Worm (Caenorhabditis elegans) whole organism, late embryonic: ENCODE data around the gene T08B1.4.

Source experiments
- C08G9.2 ChIP-seq: sonication (generic microtip); optimal IDR thresholded peaks from 2 replicates; lab custom pipeline; 2016; ENCODE audit warnings: mild to moderate bottlenecking, missing genetic modification characterization, moderate library complexity, missing compliant biosample characterization
- C38D4.7 ChIP-seq: fragments of 200-800 bp; sonication (Bioruptor generic); optimal IDR thresholded peaks from 2 replicates; lab custom pipeline; 2018; ENCODE audit warnings: mild to moderate bottlenecking, missing genetic modification characterization, moderate library complexity, missing compliant biosample characterization
- F13H6.1 ChIP-seq: sonication (generic microtip); optimal IDR thresholded peaks from 2 replicates; lab custom pipeline; 2016; ENCODE audit warnings: missing genetic modification characterization, missing compliant biosample characterization
- K02D7.2 ChIP-seq: sonication (generic microtip); optimal IDR thresholded peaks from 2 replicates; lab custom pipeline; 2017; ENCODE audit warnings: mild to moderate bottlenecking, missing genetic modification characterization, missing compliant biosample characterization
- K09A11.1 ChIP-seq: sonication (generic microtip); optimal IDR thresholded peaks from 2 replicates; lab custom pipeline; 2017; ENCODE audit warnings: antibody characterized with exemption, mild to moderate bottlenecking, missing genetic modification characterization, missing compliant biosample characterization; ENCODE audit not compliant: insufficient read depth
- T23F11.4 ChIP-seq: fragments of 200-800 bp; sonication (Bioruptor generic); optimal IDR thresholded peaks from 2 replicates; lab custom pipeline; 2018; ENCODE audit warnings: mild to moderate bottlenecking, missing genetic modification characterization, missing compliant biosample characterization
- Y22D7AL.16 ChIP-seq: sonication (generic microtip); optimal IDR thresholded peaks from 2 replicates; lab custom pipeline; 2016; ENCODE audit warnings: missing genetic modification characterization, missing compliant biosample characterization
- ahr-1 ChIP-seq: sonication (generic microtip); optimal IDR thresholded peaks from 2 replicates; lab custom pipeline; 2016; ENCODE audit warnings: missing genetic modification characterization, missing compliant biosample characterization
- ceh-2 ChIP-seq: sonication (generic microtip); optimal IDR thresholded peaks from 2 replicates; lab custom pipeline; 2016; ENCODE audit warnings: missing genotype, missing genetic modification characterization, missing compliant biosample characterization
- ceh-22 ChIP-seq: sonication (generic microtip); optimal IDR thresholded peaks from 2 replicates; lab custom pipeline; 2017; ENCODE audit warnings: missing biosample characterization, missing genetic modification characterization
- ceh-30 ChIP-seq: fragments of 150-350 bp; optimal IDR thresholded peaks from 2 replicates; lab custom pipeline; 2014; ENCODE audit warnings: missing biosample characterization, missing genetic modification characterization
- ceh-45 ChIP-seq: fragments of 200-800 bp; sonication (Bioruptor generic); IDR thresholded peaks from 2 replicates; pipeline ENCODE4 v1.3.6; 2022; ENCODE audit warnings: missing genetic modification reagents, missing genetic modification characterization, missing compliant biosample characterization
- ceh-48 ChIP-seq: sonication (generic microtip); optimal IDR thresholded peaks from 2 replicates; lab custom pipeline; 2016; ENCODE audit warnings: missing genetic modification characterization, inconsistent platforms, missing compliant biosample characterization
- ceh-9 ChIP-seq: sonication (generic microtip); optimal IDR thresholded peaks from 2 replicates; lab custom pipeline; 2016; ENCODE audit warnings: mild to moderate bottlenecking, missing genetic modification characterization, inconsistent platforms, missing compliant biosample characterization
- dmd-4 ChIP-seq: sonication (generic microtip); optimal IDR thresholded peaks from 2 replicates; lab custom pipeline; 2016; ENCODE audit warnings: borderline replicate concordance, missing genetic modification characterization, missing compliant biosample characterization
- dve-1 ChIP-seq: sonication (generic microtip); optimal IDR thresholded peaks from 2 replicates; lab custom pipeline; 2017; ENCODE audit warnings: antibody characterized with exemption, mild to moderate bottlenecking, missing genetic modification characterization, missing compliant biosample characterization
- elt-2 ChIP-seq: sonication (generic microtip); optimal IDR thresholded peaks from 2 replicates; lab custom pipeline; 2016; ENCODE audit warnings: missing genetic modification reagents, missing genetic modification characterization, missing compliant biosample characterization
- elt-4 ChIP-seq: sonication (generic microtip); optimal IDR thresholded peaks from 2 replicates; lab custom pipeline; 2016; ENCODE audit warnings: missing genetic modification characterization, missing compliant biosample characterization
- fkh-10 ChIP-seq: fragments of 150-350 bp; optimal IDR thresholded peaks from 2 replicates; lab custom pipeline; 2014; ENCODE audit warnings: missing biosample characterization, missing genetic modification reagents, missing genetic modification characterization
- fkh-6 ChIP-seq: sonication (generic microtip); optimal IDR thresholded peaks from 2 replicates; lab custom pipeline; 2016; ENCODE audit warnings: missing genetic modification characterization, missing compliant biosample characterization
- gmeb-2 ChIP-seq: sonication (generic microtip); optimal IDR thresholded peaks from 2 replicates; lab custom pipeline; 2016; ENCODE audit warnings: missing genetic modification characterization, inconsistent platforms, missing compliant biosample characterization
- hlh-15 ChIP-seq: sonication (generic microtip); optimal IDR thresholded peaks from 2 replicates; lab custom pipeline; 2016; ENCODE audit warnings: missing genetic modification characterization, missing compliant biosample characterization
- hlh-6 ChIP-seq: sonication (generic microtip); optimal IDR thresholded peaks from 2 replicates; lab custom pipeline; 2016; ENCODE audit warnings: missing genotype, missing genetic modification characterization, missing compliant biosample characterization
- hlh-8 ChIP-seq: sonication (generic microtip); optimal IDR thresholded peaks from 2 replicates; lab custom pipeline; 2016; ENCODE audit warnings: missing genotype, missing genetic modification characterization, missing compliant biosample characterization
- lim-6 ChIP-seq: sonication (generic microtip); optimal IDR thresholded peaks from 2 replicates; lab custom pipeline; 2016; ENCODE audit warnings: missing genetic modification characterization, missing compliant biosample characterization
- mec-3 ChIP-seq: sonication (generic microtip); optimal IDR thresholded peaks from 2 replicates; lab custom pipeline; 2016; ENCODE audit warnings: borderline replicate concordance, missing genetic modification characterization, missing compliant biosample characterization
- nfya-1 ChIP-seq: sonication (generic microtip); optimal IDR thresholded peaks from 2 replicates; lab custom pipeline; 2017; ENCODE audit warnings: missing genetic modification characterization, mild to moderate bottlenecking, missing compliant biosample characterization, antibody characterized with exemption, moderate library complexity
- nhr-11 ChIP-seq: fragments of 150-350 bp; optimal IDR thresholded peaks from 2 replicates; lab custom pipeline; 2014; ENCODE audit warnings: missing biosample characterization, missing genetic modification characterization
- nhr-232 ChIP-seq: sonication (generic microtip); optimal IDR thresholded peaks from 2 replicates; lab custom pipeline; 2016; ENCODE audit warnings: missing genetic modification characterization, missing compliant biosample characterization
- odd-2 ChIP-seq: sonication (generic microtip); optimal IDR thresholded peaks from 2 replicates; lab custom pipeline; 2017; ENCODE audit warnings: antibody characterized with exemption, mild to moderate bottlenecking, missing genetic modification characterization, missing compliant biosample characterization
- pha-4 ChIP-seq: fragments of 150-350 bp; optimal IDR thresholded peaks from 2 replicates; lab custom pipeline; 2018; ENCODE audit warnings: missing biosample characterization, missing genetic modification reagents, missing genetic modification characterization
- pros-1 ChIP-seq: fragments of 150-350 bp; optimal IDR thresholded peaks from 2 replicates; lab custom pipeline; 2014; ENCODE audit warnings: missing biosample characterization, missing genetic modification reagents, missing genetic modification characterization
- rnt-1 ChIP-seq: sonication (generic microtip); optimal IDR thresholded peaks from 2 replicates; lab custom pipeline; 2016; ENCODE audit warnings: missing genetic modification characterization, missing compliant biosample characterization
- sox-2 ChIP-seq: fragments of 200-800 bp; sonication (Bioruptor generic); IDR thresholded peaks from 2 replicates; pipeline ENCODE4 v1.3.6; 2022; ENCODE audit warnings: missing genetic modification reagents, missing genetic modification characterization, missing compliant biosample characterization
- tbx-2 ChIP-seq: sonication (generic microtip); optimal IDR thresholded peaks from 2 replicates; lab custom pipeline; 2016; ENCODE audit warnings: missing genetic modification characterization, missing compliant biosample characterization
- tbx-7 ChIP-seq: sonication (generic microtip); optimal IDR thresholded peaks from 2 replicates; lab custom pipeline; 2016; ENCODE audit warnings: missing genotype, missing genetic modification characterization, missing compliant biosample characterization
- unc-86 ChIP-seq: sonication (generic microtip); optimal IDR thresholded peaks from 2 replicates; lab custom pipeline; 2016; ENCODE audit warnings: missing genetic modification characterization, missing compliant biosample characterization
- zip-5 ChIP-seq: sonication (generic microtip); optimal IDR thresholded peaks from 2 replicates; lab custom pipeline; 2016; ENCODE audit warnings: missing genetic modification characterization, missing compliant biosample characterization

Gene T08B1.4

ce11 chrV:1986954-1987353, 7.9 kb downstream of the T08B1.4 start, which contains the start of gene T08B1.1:
TSS of gene T08B1.1 (minus strand) at chrV:1987045.
- TF ChIP-seq odd-2 (tag; lab: Kevin White, UChicago): no peak
- TF ChIP-seq ceh-22: no peak
- TF ChIP-seq gmeb-2: no peak
- TF ChIP-seq pros-1 (tag; lab: Kevin White, UChicago): no peak
- TF ChIP-seq Y22D7AL.16 (tag; lab: Kevin White, UChicago): no peak
- TF ChIP-seq hlh-8: no peak
- TF ChIP-seq ceh-30: no peak
- no peak for TF ChIP-seq K09A11.1 (tag; lab: Kevin White, UChicago)
- no peak for TF ChIP-seq elt-4 (tag; lab: Kevin White, UChicago)
- no peak for TF ChIP-seq ceh-45
- no peak for TF ChIP-seq fkh-6 (tag; lab: Kevin White, UChicago)
- no peak for TF ChIP-seq lim-6 (tag; lab: Kevin White, UChicago)
- TF ChIP-seq ceh-9: no peak
- no peak for TF ChIP-seq nfya-1 (tag; lab: Kevin White, UChicago)
- no peak for TF ChIP-seq unc-86 (tag; lab: Kevin White, UChicago)

- TF ChIP-seq tbx-2 (tag; lab: Kevin White, UChicago) (no peak), hlh-15 (tag; lab: Kevin White, UChicago) (no peak), odd-2 (tag; lab: Kevin White, UChicago) (no peak), hlh-6 (tag; lab: Kevin White, UChicago) (no peak)
- TF ChIP-seq, all 69 proteins: peak for 0
These were observed 10.2 kb downstream of the T08B1.4 start for ce11 chrV:1989220-1989619.

DNA sequence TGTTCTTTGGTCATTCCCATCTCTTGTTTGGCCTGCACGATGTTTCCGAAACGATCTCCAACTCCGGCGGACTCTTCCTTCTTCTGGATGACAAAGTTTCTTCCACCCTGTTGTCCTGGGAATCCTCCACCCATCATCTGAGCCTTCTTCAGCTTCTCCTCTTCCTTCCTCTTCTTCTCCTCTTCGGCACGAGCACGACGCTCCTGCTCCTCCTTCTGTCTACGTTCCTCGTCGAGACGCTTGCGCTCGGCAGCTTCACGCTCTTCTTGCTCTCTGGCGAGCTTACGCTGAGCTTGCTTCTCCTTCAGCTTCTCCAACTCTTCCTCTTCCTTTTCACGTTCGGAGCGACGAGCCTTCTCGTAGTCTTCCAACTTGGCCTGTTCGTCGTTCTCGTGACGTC, 12.3 kb downstream of the T08B1.4 start:
- TF ChIP-seq dve-1 (tag; lab: Kevin White, UChicago): no peak
- TF ChIP-seq ahr-1: no peak
- TF ChIP-seq elt-2 (tag; lab: Kevin White, UChicago): no peak

DNA sequence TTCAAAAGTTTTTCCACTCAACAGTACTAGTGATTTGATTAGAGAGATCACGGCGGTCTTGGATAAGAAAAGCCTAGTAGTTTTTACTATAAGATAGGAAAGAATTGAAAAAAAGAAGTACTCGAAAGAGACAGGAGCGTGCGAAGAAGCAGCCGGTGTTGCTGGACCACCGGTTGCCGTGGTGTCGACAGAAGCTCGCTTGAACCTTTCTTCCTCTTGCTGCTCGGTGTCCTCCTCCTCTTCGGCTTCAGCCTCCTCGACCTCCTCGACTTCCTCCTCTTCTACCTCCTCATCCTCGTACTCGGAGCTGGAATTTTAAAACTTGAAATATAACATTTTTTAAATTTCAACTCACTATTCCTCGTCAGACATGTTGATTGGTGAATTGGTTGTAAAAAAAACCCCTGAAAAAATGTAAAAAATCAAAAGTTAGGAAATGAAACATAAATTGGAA, 13.5 kb downstream of the T08B1.4 start, which contains the start of gene tnt-4:
TSS of gene tnt-4 (minus strand) at position 404 of the 454 bp plus-strand sequence.
- TF ChIP-seq ceh-22: peak; percentile 47
- TF ChIP-seq ceh-48 (tag; lab: Kevin White, UChicago): no peak

- TF ChIP-seq odd-2 (tag; lab: Kevin White, UChicago) (no peak), elt-2 (tag; lab: Kevin White, UChicago) (peak; percentile 69)
These were observed 19.3 kb downstream of the T08B1.4 start for ce11 chrV:1998358-1998757.

ce11 chrV:1999531-2000094, 20.5 kb downstream of the T08B1.4 start, which contains the start of gene alh-5:
TSS of gene alh-5 (minus strand) at chrV:1999581.
- TF ChIP-seq tbx-7 (tag; lab: Kevin White, UChicago): no peak
- TF ChIP-seq pros-1 (tag; lab: Kevin White, UChicago): no peak
- TF ChIP-seq odd-2 (tag; lab: Kevin White, UChicago): no peak
- TF ChIP-seq ceh-45: no peak
- no peak for TF ChIP-seq mec-3 (tag; lab: Kevin White, UChicago)
- no peak for TF ChIP-seq K02D7.2 (tag; lab: Kevin White, UChicago)

DNA sequence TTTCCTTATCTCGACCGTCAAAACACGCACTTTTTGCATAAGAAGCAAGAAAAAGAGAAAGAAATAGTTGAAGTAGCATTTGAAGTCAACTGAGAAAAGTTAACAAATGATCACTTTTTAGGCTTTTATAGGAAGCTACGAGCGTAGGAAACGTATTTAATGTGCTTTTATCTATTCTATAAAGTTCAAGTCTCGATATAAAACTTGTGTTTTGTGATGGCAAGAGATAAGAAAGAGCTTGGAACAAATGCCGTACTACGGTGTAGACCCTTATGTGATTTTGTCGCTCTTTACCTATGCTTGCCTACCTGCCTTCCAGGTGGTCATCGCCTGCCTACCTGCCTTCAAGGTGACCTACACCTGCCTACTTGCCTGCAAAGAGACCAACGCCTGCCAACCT, 25.2 kb downstream of the T08B1.4 start, which contains the start of gene clec-206:
TSS of gene clec-206 (minus strand) at position 101 of the 400 bp plus-strand sequence.
- TF ChIP-seq zip-5 (tag; lab: Kevin White, UChicago) (no peak), C38D4.7 (GFP tag; lab: Kevin White, UChicago) (no peak), K02D7.2 (tag; lab: Kevin White, UChicago) (no peak), dmd-4 (tag; lab: Kevin White, UChicago) (no peak), T23F11.4 (no peak), lim-6 (tag; lab: Kevin White, UChicago) (no peak), hlh-15 (tag; lab: Kevin White, UChicago) (no peak), nhr-232 (tag; lab: Kevin White, UChicago) (no peak), rnt-1 (tag; lab: Kevin White, UChicago) (no peak), pha-4 (tag; lab: Kevin White, UChicago) (no peak), F13H6.1 (no peak), fkh-10 (GFP tag; lab: Kevin White, UChicago) (no peak), ceh-48 (tag; lab: Kevin White, UChicago) (no peak), C08G9.2 (tag; lab: Kevin White, UChicago) (no peak), ceh-2 (tag; lab: Kevin White, UChicago) (no peak), hlh-6 (tag; lab: Kevin White, UChicago) (no peak), nhr-11 (no peak), sox-2 (GFP tag; lab: Robert Waterston, UW) (no peak), nfya-1 (tag; lab: Kevin White, UChicago) (no peak)
